Fruit fly (Drosophila melanogaster): ENCODE results near the gene CG4911.

CG4911 gene

dm6 chr3L:9045318-9045717, 27.2 kb downstream of the CG4911 start (continued):
- TF ChIP-seq her (GFP tag; optimal IDR thresholded peaks at IDR 0.05) (peak; percentile 18), CG3726 (GFP tag; IDR thresholded peaks at IDR 0.05) (peak; percentile 58; the same call in 1 of the 3 replicates), fd96Cb (tag; optimal IDR thresholded peaks at IDR 0.05) (peak; percentile 74), CG6654 (GFP tag; optimal IDR thresholded peaks at IDR 0.05) (peak; percentile 19), Dip2 (GFP tag; IDR thresholded peaks at IDR 0.05) (no peak), CG17186 (GFP tag; optimal IDR thresholded peaks at IDR 0.05) (no peak), CG3995 (GFP tag; optimal IDR thresholded peaks at IDR 0.05) (no peak), C15 (GFP tag; IDR thresholded peaks at IDR 0.05) (no peak), CG6854 (GFP tag; optimal IDR thresholded peaks at IDR 0.05) (no peak), ara (GFP tag; IDR thresholded peaks at IDR 0.05) (peak; percentile 61; the same call in 1 of the 2 replicates), CG34376 (GFP tag; optimal IDR thresholded peaks at IDR 0.05) (no peak), Sox100B (GFP tag; optimal IDR thresholded peaks at IDR 0.05) (peak; percentile 55), CG17802 (tag; optimal IDR thresholded peaks at IDR 0.05) (peak; percentile 44), abd-A (tag; optimal IDR thresholded peaks at IDR 0.05) (no peak), Max (GFP tag; optimal IDR thresholded peaks at IDR 0.05) (peak; percentile 62), CG6813 (GFP tag; optimal IDR thresholded peaks at IDR 0.05) (peak; percentile 44), mld (GFP tag; IDR thresholded peaks at IDR 0.05; ENCODE audit: partially characterized antibody) (no peak), gro (GFP tag; optimal IDR thresholded peaks at IDR 0.05) (no peak), Tbp (GFP tag; optimal IDR thresholded peaks at IDR 0.05) (no peak), CG6175 (GFP tag; IDR thresholded peaks at IDR 0.05) (0 out of 3 replicates have a peak, but pooled peaks have one; percentile 12), bigmax (GFP tag; optimal IDR thresholded peaks at IDR 0.05) (no peak), CG8359 (GFP tag; optimal IDR thresholded peaks at IDR 0.05; ENCODE audit: borderline replicate concordance) (no peak), CG10979 (tag; optimal IDR thresholded peaks at IDR 0.05) (peak; percentile 80), CG2199 (GFP tag; IDR thresholded peaks at IDR 0.05) (peak; percentile 67; the same call in 1 of the 3 replicates), crc (GFP tag; optimal IDR thresholded peaks at IDR 0.05) (peak; percentile 0), CG14667 (GFP tag; IDR thresholded peaks at IDR 0.05) (peak; percentile 61), CG30431 (GFP tag; optimal IDR thresholded peaks at IDR 0.05) (peak; percentile 3), CG34422 (GFP tag; IDR thresholded peaks at IDR 0.05) (peak; percentile 57; the same call in 2 of the 3 replicates), oc (tag; optimal IDR thresholded peaks at IDR 0.05) (no peak), NfI (GFP tag; optimal IDR thresholded peaks at IDR 0.05) (peak; percentile 2), ind (GFP tag; optimal IDR thresholded peaks at IDR 0.05) (peak; percentile 62), CG8290 (GFP tag; optimal IDR thresholded peaks at IDR 0.05) (no peak), CG8290 (tag; optimal IDR thresholded peaks at IDR 0.05) (no peak), Dek (tag; optimal IDR thresholded peaks at IDR 0.05) (no peak), toy (GFP tag; IDR thresholded peaks at IDR 0.05) (no peak), CG8765 (GFP tag; IDR thresholded peaks at IDR 0.05) (peak; percentile 83), Rx (GFP tag; IDR thresholded peaks at IDR 0.05) (peak; percentile 40; the same call in 1 of the 2 replicates), pfk (GFP tag; optimal IDR thresholded peaks at IDR 0.05) (no peak), E2f2 (GFP tag; IDR thresholded peaks at IDR 0.05) (peak; percentile 48), CG11085 (GFP tag; IDR thresholded peaks at IDR 0.05) (no peak), gsb-n (tag; optimal IDR thresholded peaks at IDR 0.05) (peak; percentile 24), Ptx1 (GFP tag; IDR thresholded peaks at IDR 0.05) (peak; percentile 80), CG17612 (GFP tag; IDR thresholded peaks at IDR 0.05) (no peak), row (GFP tag; IDR thresholded peaks at IDR 0.05) (peak; percentile 80), Fer3 (tag; optimal IDR thresholded peaks at IDR 0.05) (peak; percentile 56), CG18262 (tag; optimal IDR thresholded peaks at IDR 0.05) (peak; percentile 78), Hey (tag; optimal IDR thresholded peaks at IDR 0.05) (no peak), Dad (GFP tag; optimal IDR thresholded peaks at IDR 0.05) (peak; percentile 59), pnt (GFP tag; optimal IDR thresholded peaks at IDR 0.05) (peak; percentile 51), CkIIα-i1 (GFP tag; IDR thresholded peaks at IDR 0.05) (no peak), hb (GFP tag; IDR thresholded peaks at IDR 0.05; ENCODE audit: partially characterized antibody) (no peak), CG12236 (GFP tag; optimal IDR thresholded peaks at IDR 0.05) (peak; percentile 34)
